Fruit fly (Drosophila melanogaster): ENCODE measurements around the gene CG7556.

- no peak for TF ChIP-seq Myc (optimal IDR thresholded peaks at IDR 0.05)
- no peak for TF ChIP-seq Sin3A (optimal IDR thresholded peaks at IDR 0.05)
These were observed 10.3 kb upstream of the CG7556 start, which contains the start of gene HP1D3csd for dm6 chrX:19189903-19190302.

Measured in Kc167 (cell line).